Fruit fly (Drosophila melanogaster): ENCODE data around the gene CG13731.

The CG13731 gene

DNA sequence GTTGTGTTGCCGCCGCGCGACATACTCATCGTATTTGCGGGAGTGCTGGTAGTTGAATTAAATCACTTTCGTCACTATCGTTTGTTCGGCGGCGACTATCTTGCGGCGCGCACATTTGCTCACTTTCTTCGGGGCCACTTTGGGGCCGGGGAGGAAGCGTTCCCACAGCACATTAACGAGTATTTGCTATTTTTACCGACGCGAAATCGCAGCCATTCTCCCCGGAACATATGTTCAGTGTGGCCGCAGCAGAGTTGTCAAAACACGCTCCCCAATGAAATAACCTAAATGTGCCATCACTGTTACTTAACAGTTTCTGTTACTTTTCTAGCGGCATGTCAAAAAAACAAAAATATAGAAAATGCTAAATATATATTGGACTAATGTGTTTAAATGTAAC lies 44.2 kb upstream of the CG13731 start, which contains the start of gene frc (continued):
- no peak for TF ChIP-seq grau (tag; optimal IDR thresholded peaks at IDR 0.05)
- 0 out of 2 replicates have a peak, but pooled peaks have one; percentile 6 for TF ChIP-seq crol (GFP tag; IDR thresholded peaks at IDR 0.05)
- no peak for TF ChIP-seq CG13296 (GFP tag; optimal IDR thresholded peaks at IDR 0.05)
- peak; percentile 40 for TF ChIP-seq CG4617 (GFP tag; optimal IDR thresholded peaks at IDR 0.05; ENCODE audit: borderline replicate concordance)
- no peak for TF ChIP-seq Lim3 (GFP tag; IDR thresholded peaks at IDR 0.05)
- no peak for TF ChIP-seq Dref (GFP tag; IDR thresholded peaks at IDR 0.05)
- peak; percentile 66; the same call in 1 of the 3 replicates for TF ChIP-seq CG34422 (GFP tag; IDR thresholded peaks at IDR 0.05)
- peak; percentile 40; the same call in 1 of the 2 replicates for TF ChIP-seq Bgb (GFP tag; IDR thresholded peaks at IDR 0.05; ENCODE audit: partially characterized antibody)
- peak; percentile 32; the same call in 1 of the 3 replicates for TF ChIP-seq ci (GFP tag; IDR thresholded peaks at IDR 0.05)
- peak; percentile 82 for TF ChIP-seq gfzf (GFP tag; optimal IDR thresholded peaks at IDR 0.05)
- TF ChIP-seq Drgx (GFP tag; IDR thresholded peaks at IDR 0.05) = 0 out of 2 replicates have a peak, but pooled peaks have one; percentile 28
- peak; percentile 35 for TF ChIP-seq CG15514 (GFP tag; optimal IDR thresholded peaks at IDR 0.05)
- peak; percentile 8 for TF ChIP-seq stwl (tag; optimal IDR thresholded peaks at IDR 0.05)
- TF ChIP-seq Dbx (GFP tag; IDR thresholded peaks at IDR 0.05) = peak; percentile 39; the same call in 1 of the 3 replicates
- TF ChIP-seq D19A (tag; optimal IDR thresholded peaks at IDR 0.05) = no peak
- TF ChIP-seq pzg (GFP tag; optimal IDR thresholded peaks at IDR 0.05) = peak; percentile 56
- TF ChIP-seq Fer3 (tag; optimal IDR thresholded peaks at IDR 0.05) = no peak
- peak; percentile 65 for TF ChIP-seq MBD-R2 (GFP tag; IDR thresholded peaks at IDR 0.05)
- no peak for TF ChIP-seq CG4424 (GFP tag; optimal IDR thresholded peaks at IDR 0.05)
- no peak for TF ChIP-seq cato (GFP tag; optimal IDR thresholded peaks at IDR 0.05; ENCODE audit: borderline replicate concordance)
- TF ChIP-seq Jarid2 (GFP tag; optimal IDR thresholded peaks at IDR 0.05) = peak; percentile 29
- TF ChIP-seq CG18011 (GFP tag; optimal IDR thresholded peaks at IDR 0.05) = no peak
- no peak for TF ChIP-seq gem (tag; optimal IDR thresholded peaks at IDR 0.05)
- no peak for TF ChIP-seq p53 (GFP tag; optimal IDR thresholded peaks at IDR 0.05)
- TF ChIP-seq CG30403 (GFP tag; optimal IDR thresholded peaks at IDR 0.05) = no peak
- no peak for TF ChIP-seq MTF-1 (GFP tag; optimal IDR thresholded peaks at IDR 0.05; ENCODE audit: borderline replicate concordance)
- TF ChIP-seq MESR4 (GFP tag; optimal IDR thresholded peaks at IDR 0.05) = peak; percentile 77
- TF ChIP-seq shn (GFP tag; optimal IDR thresholded peaks at IDR 0.05) = no peak
- no peak for TF ChIP-seq CG31441 (GFP tag; IDR thresholded peaks at IDR 0.05)
- peak; percentile 7; the same call in 1 of the 2 replicates for TF ChIP-seq ranshi (GFP tag; IDR thresholded peaks at IDR 0.05)
- no peak for TF ChIP-seq CG11093 (GFP tag; IDR thresholded peaks at IDR 0.05)
- no peak for TF ChIP-seq CG11085 (GFP tag; IDR thresholded peaks at IDR 0.05)
- peak; percentile 27; the same call in 1 of the 2 replicates for TF ChIP-seq hbn (GFP tag; IDR thresholded peaks at IDR 0.05; ENCODE audit: partially characterized antibody)
- TF ChIP-seq Dek (tag; optimal IDR thresholded peaks at IDR 0.05) = no peak
- no peak for TF ChIP-seq Scr (GFP tag; IDR thresholded peaks at IDR 0.05; ENCODE audit: partially characterized antibody)
- no peak for TF ChIP-seq Lpt (GFP tag; optimal IDR thresholded peaks at IDR 0.05)
- no peak for TF ChIP-seq CG42726 (GFP tag; IDR thresholded peaks at IDR 0.05; ENCODE audit: partially characterized antibody)
- TF ChIP-seq lab (GFP tag; optimal IDR thresholded peaks at IDR 0.05) = no peak
- no peak for TF ChIP-seq Oaz (GFP tag; IDR thresholded peaks at IDR 0.05)
- no peak for TF ChIP-seq CG12942 (GFP tag; optimal IDR thresholded peaks at IDR 0.05)
- no peak for TF ChIP-seq CG8290 (GFP tag; optimal IDR thresholded peaks at IDR 0.05)
- peak in 1 of 2 experiments; percentile 51 for TF ChIP-seq CG8290 (tag; optimal IDR thresholded peaks at IDR 0.05)
- TF ChIP-seq nom (GFP tag; optimal IDR thresholded peaks at IDR 0.05) = peak; percentile 38
- TF ChIP-seq Gsc (GFP tag; IDR thresholded peaks at IDR 0.05) = no peak
- TF ChIP-seq nerfin-2 (GFP tag; IDR thresholded peaks at IDR 0.05; ENCODE audit: partially characterized antibody) = peak; percentile 41; the same call in 1 of the 2 replicates
- TF ChIP-seq h (optimal IDR thresholded peaks at IDR 0.05) = no peak
- 0 out of 2 replicates have a peak, but pooled peaks have one; percentile 13 for TF ChIP-seq Xrp1 (GFP tag; IDR thresholded peaks at IDR 0.05)
- no peak for TF ChIP-seq Kr (GFP tag; optimal IDR thresholded peaks at IDR 0.05)
- TF ChIP-seq az2 (GFP tag; optimal IDR thresholded peaks at IDR 0.05) = no peak
- no peak for TF ChIP-seq CG2120 (GFP tag; optimal IDR thresholded peaks at IDR 0.05)
